Worm (Caenorhabditis elegans) whole organism, L4 larva: ENCODE results near the gene clc-24.

ENCODE experiments used
- R02D3.7 ChIP-seq: fragments of 150-350 bp; sonication (generic microtip); optimal IDR thresholded peaks from 3 replicates; lab custom pipeline; 2014; ENCODE audit warnings: missing biosample characterization, missing genetic modification characterization
- ceh-82 ChIP-seq: sonication (generic microtip); optimal IDR thresholded peaks from 2 replicates; lab custom pipeline; 2017; ENCODE audit warnings: missing biosample characterization, missing genetic modification characterization
- ces-1 ChIP-seq: fragments of 150-350 bp; sonication (generic microtip); optimal IDR thresholded peaks from 4 replicates; lab custom pipeline; 2014; ENCODE audit warnings: missing biosample characterization, missing genetic modification reagents, missing genetic modification characterization
- dve-1 ChIP-seq: sonication (generic microtip); optimal IDR thresholded peaks from 2 replicates; lab custom pipeline; 2017; ENCODE audit warnings: antibody characterized with exemption, mild to moderate bottlenecking, missing genetic modification characterization, missing compliant biosample characterization; ENCODE audit not compliant: insufficient read depth
- lim-7 ChIP-seq: fragments of 200-800 bp; sonication (Bioruptor generic); IDR thresholded peaks from 2 replicates; pipeline ENCODE4 v1.3.6; 2022; ENCODE audit warnings: missing genetic modification characterization, missing compliant biosample characterization
- lin-1 ChIP-seq: fragments of 200-800 bp; sonication (Bioruptor generic); IDR thresholded peaks from 2 replicates; pipeline ENCODE4 v1.3.6; 2022; ENCODE audit warnings: missing genetic modification reagents, missing genetic modification characterization, missing compliant biosample characterization
- nhr-11 ChIP-seq: fragments of 150-350 bp; optimal IDR thresholded peaks from 2 replicates; lab custom pipeline; 2014; ENCODE audit warnings: missing biosample characterization, missing genetic modification characterization
- nhr-77 ChIP-seq: fragments of 150-350 bp; optimal IDR thresholded peaks from 2 replicates; lab custom pipeline; 2014; ENCODE audit warnings: missing biosample characterization, missing genetic modification characterization
- zag-1 ChIP-seq: fragments of 150-350 bp; optimal IDR thresholded peaks from 2 replicates; lab custom pipeline; 2014; ENCODE audit warnings: missing biosample characterization, missing genetic modification characterization

DNA sequence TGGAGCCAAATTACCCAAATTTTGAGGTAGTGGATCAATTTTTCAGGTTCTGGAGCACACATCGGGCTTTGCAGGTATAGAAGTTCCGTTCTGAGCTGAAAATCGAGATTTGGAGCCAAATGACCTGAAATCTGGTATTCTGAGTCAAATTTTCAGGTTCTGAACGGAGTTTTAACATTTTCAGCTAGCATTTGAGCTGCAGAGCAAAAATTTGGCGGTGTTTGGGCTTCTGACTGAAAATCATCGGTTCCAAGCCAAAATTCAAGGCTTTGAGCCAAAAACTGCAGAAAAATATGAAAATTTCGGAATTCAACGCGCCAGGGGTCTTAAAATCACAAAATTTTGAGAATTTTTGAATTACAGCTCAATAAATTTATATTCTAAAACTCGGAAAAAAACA, 21.1 kb downstream of the clc-24 start, which contains the start of the genes clc-26 and E_BE45912.2:
- TF ChIP-seq lin-1 (GFP tag; lab: Robert Waterston, UW) = no peak
- TF ChIP-seq nhr-11 (tag; lab: Kevin White, UChicago) = no peak
- TF ChIP-seq ces-1 (GFP tag; lab: Kevin White, UChicago) = no peak
- TF ChIP-seq zag-1 (tag; lab: Kevin White, UChicago) = no peak
- no peak for TF ChIP-seq nhr-77 (tag; lab: Kevin White, UChicago)
- TF ChIP-seq R02D3.7 (tag; lab: Kevin White, UChicago) = no peak
- TF ChIP-seq dve-1 (tag; lab: Kevin White, UChicago) = no peak
- no peak for TF ChIP-seq lim-7 (GFP tag; lab: Robert Waterston, UW)
- TF ChIP-seq ceh-82 (tag; lab: Kevin White, UChicago) = no peak
